Fruit fly (Drosophila melanogaster) whole organism, pupa: ENCODE measurements around the gene MTF-1.

Experiments
- CG10348 ChIP-seq: fragments of 200-800 bp; sonication (Bioruptor generic); IDR thresholded peaks from 2 replicates; pipeline ENCODE4 v1.3.6; 2022; ENCODE audit warnings: missing biosample characterization, missing genetic modification characterization
- CG12605 ChIP-seq: fragments of 200-800 bp; sonication (Bioruptor generic); IDR thresholded peaks from 2 replicates; pipeline ENCODE4 v1.3.6; 2022; ENCODE audit warnings: missing biosample characterization, missing genetic modification characterization
- CG13204 ChIP-seq: fragments of 200-800 bp; sonication (Bioruptor generic); optimal IDR thresholded peaks from 2 replicates; lab custom pipeline; 2018; ENCODE audit warnings: missing biosample characterization, mild to moderate bottlenecking, missing genetic modification characterization, moderate library complexity
- CG14655 ChIP-seq: fragments of 200-800 bp; sonication (Bioruptor generic); optimal IDR thresholded peaks from 3 replicates; lab custom pipeline; 2017; ENCODE audit warnings: mild to moderate bottlenecking, missing biosample characterization, missing genetic modification reagents, missing genetic modification characterization
- CG15710 ChIP-seq: fragments of 200-800 bp; sonication (Bioruptor generic); optimal IDR thresholded peaks from 2 replicates; lab custom pipeline; 2018; ENCODE audit warnings: missing biosample characterization, mild to moderate bottlenecking, missing genetic modification characterization, moderate library complexity
- CG17806 ChIP-seq: fragments of 200-800 bp; sonication (Bioruptor generic); optimal IDR thresholded peaks from 2 replicates; lab custom pipeline; 2018; ENCODE audit warnings: missing biosample characterization, mild to moderate bottlenecking, missing genetic modification characterization, moderate library complexity
- CG32121 ChIP-seq: fragments of 200-800 bp; sonication (Bioruptor generic); IDR thresholded peaks from 2 replicates; pipeline ENCODE4 v1.3.6; 2022; ENCODE audit warnings: missing biosample characterization, missing genetic modification characterization
- CG34367 ChIP-seq: fragments of 200-800 bp; sonication (Bioruptor generic); optimal IDR thresholded peaks from 2 replicates; lab custom pipeline; 2018; ENCODE audit warnings: missing biosample characterization, mild to moderate bottlenecking, missing genetic modification characterization
- CG4496 ChIP-seq: fragments of 200-800 bp; sonication (Bioruptor generic); IDR thresholded peaks from 3 replicates; pipeline ENCODE4 v1.3.6; 2022; ENCODE audit warnings: missing biosample characterization, missing genetic modification characterization
- CG8159 ChIP-seq: fragments of 200-800 bp; sonication (Bioruptor generic); optimal IDR thresholded peaks from 3 replicates; lab custom pipeline; 2018; ENCODE audit warnings: missing biosample characterization, mild to moderate bottlenecking, missing genetic modification characterization, moderate library complexity
- CG8301 ChIP-seq: fragments of 200-800 bp; sonication (Bioruptor generic); optimal IDR thresholded peaks from 2 replicates; lab custom pipeline; 2018; ENCODE audit warnings: missing biosample characterization, mild to moderate bottlenecking, missing genetic modification characterization
- CG9948 ChIP-seq: fragments of 200-800 bp; sonication (Bioruptor generic); optimal IDR thresholded peaks from 2 replicates; lab custom pipeline; 2018; ENCODE audit warnings: missing biosample characterization, mild to moderate bottlenecking, missing genetic modification characterization, moderate library complexity
- D1 ChIP-seq: fragments of 200-800 bp; sonication (Bioruptor generic); optimal IDR thresholded peaks from 2 replicates; lab custom pipeline; 2018; ENCODE audit warnings: missing biosample characterization, mild to moderate bottlenecking, missing genetic modification characterization, moderate library complexity
- EcR ChIP-seq: fragments of 200-800 bp; sonication (Bioruptor generic); optimal IDR thresholded peaks from 3 replicates; lab custom pipeline; 2019; ENCODE audit warnings: missing biosample characterization, missing genetic modification characterization, mild to moderate bottlenecking, moderate library complexity, missing genetic modification reagents
- Ets98B ChIP-seq: fragments of 200-800 bp; sonication (Bioruptor generic); IDR thresholded peaks from 2 replicates; pipeline ENCODE4 v1.3.6; 2022; ENCODE audit warnings: missing biosample characterization, missing genetic modification characterization
- Pif1A ChIP-seq: fragments of 200-800 bp; sonication (Bioruptor generic); optimal IDR thresholded peaks from 3 replicates; lab custom pipeline; 2016; ENCODE audit warnings: missing biosample characterization, missing genetic modification characterization
- Pif1B ChIP-seq: fragments of 200-800 bp; sonication (Bioruptor generic); optimal IDR thresholded peaks from 3 replicates; lab custom pipeline; 2016; ENCODE audit warnings: missing biosample characterization, missing genetic modification characterization
- Snoo ChIP-seq: fragments of 200-800 bp; sonication (Bioruptor generic); optimal IDR thresholded peaks from 3 replicates; lab custom pipeline; 2017; ENCODE audit warnings: missing biosample characterization, mild to moderate bottlenecking, missing genetic modification characterization, inconsistent platforms
- fd96Ca ChIP-seq: fragments of 200-800 bp; sonication (Bioruptor generic); IDR thresholded peaks from 3 replicates; pipeline ENCODE4 v1.3.6; 2022; ENCODE audit warnings: missing biosample characterization, missing genetic modification characterization
- gl ChIP-seq: fragments of 200-800 bp; sonication (Bioruptor generic); optimal IDR thresholded peaks from 2 replicates; lab custom pipeline; 2018; ENCODE audit warnings: missing biosample characterization, mild to moderate bottlenecking, missing genetic modification characterization
- rn ChIP-seq: fragments of 200-800 bp; sonication (Bioruptor generic); IDR thresholded peaks from 2 replicates; pipeline ENCODE4 v1.3.6; 2022; ENCODE audit warnings: missing biosample characterization, missing genetic modification characterization

Gene MTF-1

DNA sequence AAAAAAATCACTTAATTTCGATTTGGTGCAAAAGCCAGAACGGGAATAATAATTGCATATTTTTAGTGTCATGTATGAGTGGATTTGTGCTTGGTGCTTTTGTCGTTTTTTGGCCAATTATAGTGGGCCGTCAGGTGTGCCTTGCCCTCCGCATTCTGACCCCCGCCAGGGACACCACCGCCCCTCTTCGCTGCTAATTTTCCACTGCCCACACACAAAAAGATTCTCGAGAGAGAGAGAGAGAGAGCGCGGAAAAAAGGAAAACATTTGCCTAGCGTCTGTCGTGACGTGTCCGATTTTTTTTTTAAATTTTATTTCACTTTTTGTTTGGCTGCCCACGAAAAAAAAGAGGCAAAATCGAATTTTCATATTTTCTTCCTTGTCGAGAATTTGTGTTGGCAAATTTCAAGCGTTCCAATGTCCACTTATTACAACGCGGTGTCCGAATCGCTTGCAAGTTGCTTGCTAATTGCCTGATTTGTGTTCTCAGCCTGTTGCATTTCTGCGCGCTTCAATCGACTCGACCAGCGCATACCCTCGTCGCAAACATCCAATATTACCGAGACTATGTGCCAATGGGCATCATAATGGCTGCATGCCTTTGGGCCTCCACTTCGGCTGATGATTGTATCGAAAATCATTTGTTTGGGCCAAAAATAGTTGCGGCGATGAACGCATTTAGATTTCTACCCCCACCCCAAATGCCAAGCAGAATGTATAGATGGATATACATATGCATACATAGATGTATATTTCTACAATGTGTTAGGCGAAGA is 1.9 kb downstream of the MTF-1 start:
- no peak for TF ChIP-seq CG12605 (GFP tag; lab: Robert Waterston, UW)
- TF ChIP-seq CG13204 (GFP tag; lab: Kevin White, UChicago): no peak
- TF ChIP-seq fd96Ca (GFP tag; lab: Robert Waterston, UW): no peak; the same call in 2 of the 3 replicates
- TF ChIP-seq CG15710: no peak
- no peak for TF ChIP-seq CG34367 (tag; lab: Kevin White, UChicago)
- no peak for TF ChIP-seq CG4496 (GFP tag; lab: Robert Waterston, UW)
- TF ChIP-seq CG8159 (tag; lab: Kevin White, UChicago): no peak
- no peak for TF ChIP-seq D1

dm6 chr3L:9432810-9433587 is 2.9 kb downstream of the MTF-1 start:
- TF ChIP-seq CG9948 (tag; lab: Kevin White, UChicago) (no peak), CG17806 (tag; lab: Kevin White, UChicago) (no peak), CG12605 (GFP tag; lab: Robert Waterston, UW) (no peak), CG32121 (GFP tag; lab: Robert Waterston, UW) (0 out of 2 replicates have a peak, but pooled peaks have one; percentile 37), CG13204 (GFP tag; lab: Kevin White, UChicago) (peak; percentile 11)
- TF ChIP-seq, all 21 proteins: peak for 2

DNA sequence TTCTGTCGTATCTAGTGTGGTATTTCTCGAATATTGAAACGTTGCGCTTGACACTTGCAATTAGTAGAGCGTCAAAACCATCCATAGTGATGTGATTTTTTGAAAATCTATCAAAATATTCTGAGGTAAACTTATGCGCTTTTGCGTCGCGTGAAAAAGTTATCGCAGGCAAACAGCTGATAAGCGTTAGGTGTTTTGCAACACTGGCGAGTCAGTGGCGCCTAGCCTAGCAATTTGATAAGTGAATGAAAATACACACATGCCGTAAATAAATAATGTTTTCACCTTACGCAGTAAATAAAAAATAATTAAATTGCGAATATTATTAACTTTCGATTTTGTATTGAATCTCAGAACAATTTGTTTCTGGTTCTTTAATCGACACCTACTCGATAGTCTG is 5.2 kb downstream of the MTF-1 start, which contains the start of gene CG42526:
Gene CG42526 (minus strand): TSS at position 85 of the 400 bp plus-strand sequence.
- no peak for TF ChIP-seq D1
- no peak for TF ChIP-seq rn (GFP tag; lab: Robert Waterston, UW)
- peak; percentile 35 for TF ChIP-seq Ets98B (GFP tag; lab: Robert Waterston, UW)
- TF ChIP-seq CG34367 (tag; lab: Kevin White, UChicago): peak; percentile 27
- TF ChIP-seq CG8159 (tag; lab: Kevin White, UChicago): no peak
- no peak for TF ChIP-seq CG14655 (GFP tag; lab: Kevin White, UChicago)

DNA sequence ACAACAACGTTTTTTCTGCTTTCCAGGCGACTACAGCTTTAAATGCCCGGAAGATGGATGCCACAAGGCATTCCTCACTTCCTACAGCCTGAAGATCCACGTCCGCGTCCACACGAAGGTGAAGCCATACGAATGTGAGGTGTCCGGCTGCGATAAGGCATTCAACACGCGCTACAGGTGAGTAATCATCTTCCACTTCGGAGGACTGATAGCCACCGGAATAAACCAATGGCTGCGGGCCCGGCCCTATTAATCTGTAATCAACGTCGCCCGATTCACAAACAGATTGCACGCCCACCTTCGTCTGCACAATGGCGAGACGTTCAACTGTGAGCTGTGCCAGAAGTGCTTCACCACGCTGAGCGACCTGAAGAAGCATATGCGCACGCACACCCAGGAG is 5.7 kb downstream of the MTF-1 start:
- TF ChIP-seq CG15710 (no peak), CG34367 (tag; lab: Kevin White, UChicago) (no peak), CG12605 (GFP tag; lab: Robert Waterston, UW) (no peak), D1 (no peak), CG9948 (tag; lab: Kevin White, UChicago) (no peak), Pif1A (no peak), gl (tag; lab: Kevin White, UChicago) (no peak), CG8159 (tag; lab: Kevin White, UChicago) (no peak), CG17806 (tag; lab: Kevin White, UChicago) (no peak), CG13204 (GFP tag; lab: Kevin White, UChicago) (no peak), EcR (no peak), CG32121 (GFP tag; lab: Robert Waterston, UW) (no peak), rn (GFP tag; lab: Robert Waterston, UW) (no peak), CG8301 (tag; lab: Kevin White, UChicago) (no peak), CG10348 (GFP tag; lab: Robert Waterston, UW) (no peak), CG14655 (GFP tag; lab: Kevin White, UChicago) (no peak), Snoo (tag; lab: Kevin White, UChicago) (no peak)

DNA sequence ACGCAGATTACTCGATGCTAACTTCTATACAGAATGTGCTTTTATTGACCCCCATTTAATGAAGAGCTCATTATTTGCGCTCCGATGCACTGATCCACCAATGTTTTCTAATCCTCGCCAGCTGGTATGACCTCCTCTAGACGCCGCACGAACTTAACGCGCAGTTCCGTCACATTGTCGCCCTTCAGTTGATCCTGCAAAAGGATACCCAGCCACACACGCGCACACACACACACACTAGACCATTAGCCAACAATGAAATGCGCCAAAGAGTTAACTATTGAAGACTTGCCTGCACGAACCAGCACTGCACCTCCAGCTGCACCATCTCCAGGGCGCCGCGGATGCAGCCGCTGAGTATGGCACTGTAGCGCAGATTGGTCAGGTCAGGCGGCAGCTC is 8.7 kb downstream of the MTF-1 start:
- TF ChIP-seq CG8159 (tag; lab: Kevin White, UChicago) (no peak), Pif1A (no peak), D1 (no peak)

DNA sequence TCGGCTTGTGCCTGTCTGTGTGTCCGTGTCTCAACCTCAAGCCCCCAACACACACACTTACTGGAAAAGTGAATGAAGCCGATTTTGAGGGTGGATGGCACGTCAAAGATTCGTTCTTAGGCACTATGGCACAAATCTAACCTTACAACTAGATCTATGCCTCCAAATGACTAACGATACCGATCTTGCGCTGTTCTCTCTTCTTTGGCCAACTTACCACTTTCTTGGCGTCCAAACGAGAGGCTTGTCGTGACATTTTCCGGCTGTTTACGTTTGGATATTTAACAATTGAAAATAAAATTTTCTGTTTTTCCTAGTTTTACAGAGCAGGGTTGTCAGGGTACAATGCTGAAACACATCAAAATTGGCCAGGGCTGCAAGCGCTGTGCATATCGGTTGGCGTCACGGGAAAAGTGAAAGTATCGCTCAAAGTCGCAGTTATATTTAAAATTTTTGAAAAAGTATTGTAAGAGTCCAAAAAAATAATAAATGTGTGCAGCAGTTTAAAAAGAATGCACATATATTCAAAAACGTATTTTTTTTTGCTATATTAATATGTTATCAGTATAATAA is 11.9 kb downstream of the MTF-1 start, which contains the start of the genes Bet3 and Nf-YA:
Gene Bet3 (minus strand): TSS at position 361 of the 573 bp plus-strand sequence.
Gene Nf-YA (minus strand): TSS at position 361 of the 573 bp plus-strand sequence.
- TF ChIP-seq D1 (peak; percentile 88), CG32121 (GFP tag; lab: Robert Waterston, UW) (no peak), CG34367 (tag; lab: Kevin White, UChicago) (no peak), CG8301 (tag; lab: Kevin White, UChicago) (no peak), Pif1A (no peak), CG17806 (tag; lab: Kevin White, UChicago) (no peak), fd96Ca (GFP tag; lab: Robert Waterston, UW) (peak; percentile 54; the same call in 1 of the 3 replicates), gl (tag; lab: Kevin White, UChicago) (no peak), CG14655 (GFP tag; lab: Kevin White, UChicago) (no peak), CG13204 (GFP tag; lab: Kevin White, UChicago) (no peak), CG10348 (GFP tag; lab: Robert Waterston, UW) (no peak), Ets98B (GFP tag; lab: Robert Waterston, UW) (peak; percentile 27), CG8159 (tag; lab: Kevin White, UChicago) (no peak), Snoo (tag; lab: Kevin White, UChicago) (peak; percentile 53), rn (GFP tag; lab: Robert Waterston, UW) (no peak), CG9948 (tag; lab: Kevin White, UChicago) (no peak), CG4496 (GFP tag; lab: Robert Waterston, UW) (peak; percentile 56; the same call in 1 of the 3 replicates), CG12605 (GFP tag; lab: Robert Waterston, UW) (no peak), EcR (no peak), Pif1B (no peak), CG15710 (peak; percentile 49)
